Worm (Caenorhabditis elegans): ENCODE measurements around the gene uroc-1.

uroc-1 gene

ce11 chrIV:16505632-16506203 lies 36.8 kb downstream of the uroc-1 start, which contains the start of gene zip-7:
TSS of gene zip-7 (minus strand) at chrIV:16505682.
- TF ChIP-seq nhr-2 (tag; optimal IDR thresholded peaks at IDR 0.05), result peak; percentile 54
- TF ChIP-seq snpc-4 (tag; optimal IDR thresholded peaks at IDR 0.05), result no peak
- no peak for TF ChIP-seq lsy-2 (tag; optimal IDR thresholded peaks at IDR 0.05)
- TF ChIP-seq M03D4.4 (tag; optimal IDR thresholded peaks at IDR 0.05), result no peak
- no peak for TF ChIP-seq flh-1 (GFP tag; optimal IDR thresholded peaks at IDR 0.05)
- no peak for TF ChIP-seq ceh-43 (GFP tag; optimal IDR thresholded peaks at IDR 0.05)
- no peak for TF ChIP-seq tbx-8 (GFP tag; optimal IDR thresholded peaks at IDR 0.05)
- no peak for TF ChIP-seq unc-120 (tag; optimal IDR thresholded peaks at IDR 0.05; ENCODE audit: poor library complexity, severe bottlenecking)
- TF ChIP-seq elt-3 (tag; optimal IDR thresholded peaks at IDR 0.05), result no peak
- no peak for TF ChIP-seq sem-2 (GFP tag; optimal IDR thresholded peaks at IDR 0.05)
- TF ChIP-seq lin-32 (GFP tag; optimal IDR thresholded peaks at IDR 0.05), result no peak
- peak; percentile 90 for TF ChIP-seq zip-8 (tag; optimal IDR thresholded peaks at IDR 0.05)
- TF ChIP-seq lin-13 (tag; optimal IDR thresholded peaks at IDR 0.05), result no peak

DNA sequence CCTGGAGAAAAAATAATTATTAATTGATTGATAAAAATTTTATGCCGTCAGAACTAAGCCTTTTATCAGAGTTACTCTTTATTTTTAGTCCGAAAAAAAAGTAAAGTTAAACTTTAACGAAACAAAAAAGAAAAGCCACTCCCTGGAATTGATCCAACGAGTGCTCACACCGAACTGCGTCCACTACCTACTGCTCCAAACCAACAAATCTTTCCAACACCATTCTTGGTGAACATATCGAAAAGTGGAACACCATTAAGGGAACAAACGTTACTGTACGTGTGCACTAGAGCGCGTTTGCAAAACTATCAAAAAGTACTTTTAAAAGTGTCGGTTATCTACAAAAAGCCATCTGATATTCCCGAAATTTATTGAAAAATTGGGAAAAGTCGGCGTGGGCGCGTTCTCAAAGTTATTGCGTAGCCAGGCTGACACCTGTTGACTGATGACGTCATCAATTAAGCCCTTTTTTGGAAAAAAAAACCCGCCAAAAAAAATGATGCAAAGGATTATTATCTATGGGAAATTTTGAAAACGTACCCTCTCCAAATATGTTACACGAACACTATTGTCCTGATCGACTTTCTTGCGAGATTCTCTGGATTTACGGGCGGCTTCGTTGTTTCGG lies 38.8 kb downstream of the uroc-1 start:
- peak; percentile 99 for TF ChIP-seq zip-8 (tag; optimal IDR thresholded peaks at IDR 0.05)
- TF ChIP-seq nhr-76 (tag; optimal IDR thresholded peaks at IDR 0.05), result no peak
- peak; percentile 23 for TF ChIP-seq cnd-1 (tag; optimal IDR thresholded peaks at IDR 0.05)
- TF ChIP-seq lsy-2 (tag; optimal IDR thresholded peaks at IDR 0.05), result no peak

- TF ChIP-seq lsy-2 (tag; optimal IDR thresholded peaks at IDR 0.05) (peak; percentile 19), elt-3 (tag; optimal IDR thresholded peaks at IDR 0.05) (no peak)
Observed at ce11 chrIV:16503049-16503448, 39.5 kb downstream of the uroc-1 start.

- TF ChIP-seq ceh-83 (GFP tag; optimal IDR thresholded peaks at IDR 0.05) (no peak), hlh-1 (tag; optimal IDR thresholded peaks at IDR 0.05) (no peak), mls-2 (tag; optimal IDR thresholded peaks at IDR 0.05) (no peak), ceh-39 (tag; optimal IDR thresholded peaks at IDR 0.05) (no peak), ceh-43 (GFP tag; optimal IDR thresholded peaks at IDR 0.05) (no peak), unc-62 (GFP tag; optimal IDR thresholded peaks at IDR 0.05) (no peak), lin-32 (GFP tag; optimal IDR thresholded peaks at IDR 0.05) (no peak), unc-120 (tag; optimal IDR thresholded peaks at IDR 0.05; ENCODE audit: poor library complexity, severe bottlenecking) (no peak), ces-1 (GFP tag; optimal IDR thresholded peaks at IDR 0.05) (no peak), ham-2 (GFP tag; optimal IDR thresholded peaks at IDR 0.05) (no peak), sem-2 (GFP tag; optimal IDR thresholded peaks at IDR 0.05) (no peak), blmp-1 (tag; optimal IDR thresholded peaks at IDR 0.05) (no peak), nhr-76 (tag; optimal IDR thresholded peaks at IDR 0.05) (no peak), nhr-28 (tag; optimal IDR thresholded peaks at IDR 0.05) (no peak), nhr-2 (tag; optimal IDR thresholded peaks at IDR 0.05) (no peak), elt-1 (tag; optimal IDR thresholded peaks at IDR 0.05; ENCODE audit: borderline replicate concordance, insufficient read depth) (no peak)
Observed at ce11 chrIV:16502387-16502786, 40.2 kb downstream of the uroc-1 start.

DNA sequence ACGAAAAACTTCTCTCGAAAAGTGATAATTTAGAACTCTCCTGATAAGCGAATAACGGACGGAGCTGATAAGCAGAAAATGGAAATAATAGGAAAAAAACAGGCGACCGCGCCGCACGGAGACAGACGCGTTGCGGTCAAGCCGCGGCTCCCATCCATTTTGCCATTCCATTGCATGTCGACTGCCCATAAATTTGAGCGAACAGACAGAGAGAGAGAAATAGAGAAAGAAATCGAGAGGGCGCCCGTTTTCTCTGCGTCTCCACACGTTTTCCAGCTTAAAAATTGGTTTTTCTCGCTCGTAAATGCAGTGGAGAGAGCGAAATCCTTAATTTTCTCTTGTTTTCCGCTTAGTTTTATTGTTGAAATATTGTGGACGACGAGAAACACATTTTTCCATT lies 40.7 kb downstream of the uroc-1 start:
- peak; percentile 16 for TF ChIP-seq pha-4 (tag; optimal IDR thresholded peaks at IDR 0.05)
- peak; percentile 36 for TF ChIP-seq unc-62 (GFP tag; optimal IDR thresholded peaks at IDR 0.05)
- TF ChIP-seq ces-1 (GFP tag; optimal IDR thresholded peaks at IDR 0.05), result peak; percentile 82
- no peak for TF ChIP-seq nhr-76 (tag; optimal IDR thresholded peaks at IDR 0.05)
- TF ChIP-seq ceh-83 (GFP tag; optimal IDR thresholded peaks at IDR 0.05), result no peak
- peak; percentile 15 for TF ChIP-seq unc-120 (tag; optimal IDR thresholded peaks at IDR 0.05; ENCODE audit: poor library complexity, severe bottlenecking)

- peak; percentile 73 for TF ChIP-seq elt-1 (tag; optimal IDR thresholded peaks at IDR 0.05; ENCODE audit: borderline replicate concordance, insufficient read depth)
- no peak for TF ChIP-seq unc-39 (tag; optimal IDR thresholded peaks at IDR 0.05)
- TF ChIP-seq blmp-1 (tag; optimal IDR thresholded peaks at IDR 0.05), result peak; percentile 17
- TF ChIP-seq mep-1 (tag; optimal IDR thresholded peaks at IDR 0.05), result no peak
- no peak for TF ChIP-seq drap-1 (GFP tag; optimal IDR thresholded peaks at IDR 0.05)
- TF ChIP-seq pha-4 (tag; optimal IDR thresholded peaks at IDR 0.05), result peak; percentile 27
- TF ChIP-seq bed-3 (GFP tag; optimal IDR thresholded peaks at IDR 0.05), result no peak
- peak; percentile 49 for TF ChIP-seq sptf-1 (tag; optimal IDR thresholded peaks at IDR 0.05)
- TF ChIP-seq lsy-2 (tag; optimal IDR thresholded peaks at IDR 0.05), result peak; percentile 13
- TF ChIP-seq ces-1 (GFP tag; optimal IDR thresholded peaks at IDR 0.05), result peak; percentile 96
- TF ChIP-seq lin-13 (tag; optimal IDR thresholded peaks at IDR 0.05), result no peak
- peak; percentile 91 for TF ChIP-seq unc-120 (tag; optimal IDR thresholded peaks at IDR 0.05; ENCODE audit: poor library complexity, severe bottlenecking)
- peak; percentile 68 for TF ChIP-seq M03D4.4 (tag; optimal IDR thresholded peaks at IDR 0.05)
- peak; percentile 70 for TF ChIP-seq mab-5 (tag; optimal IDR thresholded peaks at IDR 0.05)
- TF ChIP-seq ceh-39 (tag; optimal IDR thresholded peaks at IDR 0.05), result peak; percentile 1
- peak; percentile 97 for TF ChIP-seq unc-62 (GFP tag; optimal IDR thresholded peaks at IDR 0.05)
- peak; percentile 39 for TF ChIP-seq ham-2 (GFP tag; optimal IDR thresholded peaks at IDR 0.05)
- no peak for TF ChIP-seq elt-3 (tag; optimal IDR thresholded peaks at IDR 0.05)
- TF ChIP-seq sem-2 (GFP tag; optimal IDR thresholded peaks at IDR 0.05), result no peak
- peak; percentile 30 for TF ChIP-seq hlh-1 (tag; optimal IDR thresholded peaks at IDR 0.05)
- peak; percentile 67 for TF ChIP-seq nhr-237 (tag; optimal IDR thresholded peaks at IDR 0.05)
- peak; percentile 44 for TF ChIP-seq mls-2 (tag; optimal IDR thresholded peaks at IDR 0.05)
- no peak for TF ChIP-seq ceh-43 (GFP tag; optimal IDR thresholded peaks at IDR 0.05)
Observed at ce11 chrIV:16498031-16498442, 44.5 kb downstream of the uroc-1 start.
